Worm (Caenorhabditis elegans) whole organism, late embryonic: Measurements from ENCODE around the gene sod-4.
A peak's percentile ranks its signal among the peaks of the same experiment; 100 is the strongest.

Source experiments
- C38D4.7 ChIP-seq: fragments of 200-800 bp; sonication (Bioruptor generic); optimal IDR thresholded peaks from 2 replicates; lab custom pipeline; 2018; ENCODE audit warnings: mild to moderate bottlenecking, missing genetic modification characterization, moderate library complexity, missing compliant biosample characterization
- K09A11.1 ChIP-seq: sonication (generic microtip); optimal IDR thresholded peaks from 2 replicates; lab custom pipeline; 2017; ENCODE audit warnings: antibody characterized with exemption, mild to moderate bottlenecking, missing genetic modification characterization, missing compliant biosample characterization; ENCODE audit not compliant: insufficient read depth
- T23F11.4 ChIP-seq: fragments of 200-800 bp; sonication (Bioruptor generic); optimal IDR thresholded peaks from 2 replicates; lab custom pipeline; 2018; ENCODE audit warnings: mild to moderate bottlenecking, missing genetic modification characterization, missing compliant biosample characterization
- ama-1 ChIP-seq: fragments of 150-350 bp; optimal IDR thresholded peaks from 2 replicates; lab custom pipeline; 2014
- ceh-18 ChIP-seq: sonication (generic microtip); optimal IDR thresholded peaks from 2 replicates; lab custom pipeline; 2016; ENCODE audit warnings: missing genetic modification characterization, missing compliant biosample characterization
- ceh-19 ChIP-seq: fragments of 200-800 bp; sonication (Bioruptor generic); optimal IDR thresholded peaks from 2 replicates; lab custom pipeline; 2018; ENCODE audit warnings: mild to moderate bottlenecking, missing genetic modification characterization, missing compliant biosample characterization
- ceh-2 ChIP-seq: sonication (generic microtip); optimal IDR thresholded peaks from 2 replicates; lab custom pipeline; 2016; ENCODE audit warnings: missing genotype, missing genetic modification characterization, missing compliant biosample characterization
- ceh-31 ChIP-seq: sonication (generic microtip); optimal IDR thresholded peaks from 2 replicates; lab custom pipeline; 2016; ENCODE audit warnings: missing genetic modification characterization, missing compliant biosample characterization
- ceh-34 ChIP-seq: sonication (generic microtip); optimal IDR thresholded peaks from 2 replicates; lab custom pipeline; 2016; ENCODE audit warnings: mild to moderate bottlenecking, missing genetic modification characterization, missing compliant biosample characterization
- ceh-48 ChIP-seq: sonication (generic microtip); optimal IDR thresholded peaks from 2 replicates; lab custom pipeline; 2016; ENCODE audit warnings: missing genetic modification characterization, inconsistent platforms, missing compliant biosample characterization
- ceh-6 ChIP-seq: fragments of 200-800 bp; sonication (Bioruptor generic); optimal IDR thresholded peaks from 2 replicates; lab custom pipeline; 2018; ENCODE audit warnings: mild to moderate bottlenecking, missing genetic modification characterization, missing compliant biosample characterization
- che-1 ChIP-seq: sonication (generic microtip); optimal IDR thresholded peaks from 2 replicates; lab custom pipeline; 2016; ENCODE audit warnings: mild to moderate bottlenecking, missing genetic modification characterization, missing compliant biosample characterization
- dve-1 ChIP-seq: sonication (generic microtip); optimal IDR thresholded peaks from 2 replicates; lab custom pipeline; 2017; ENCODE audit warnings: antibody characterized with exemption, mild to moderate bottlenecking, missing genetic modification characterization, missing compliant biosample characterization
- elt-2 ChIP-seq: sonication (generic microtip); optimal IDR thresholded peaks from 2 replicates; lab custom pipeline; 2016; ENCODE audit warnings: missing genetic modification reagents, missing genetic modification characterization, missing compliant biosample characterization
- ets-4 ChIP-seq: sonication (generic microtip); optimal IDR thresholded peaks from 2 replicates; lab custom pipeline; 2016; ENCODE audit warnings: missing genetic modification characterization, missing compliant biosample characterization
- eyg-1 ChIP-seq: sonication (generic microtip); optimal IDR thresholded peaks from 2 replicates; lab custom pipeline; 2016; ENCODE audit warnings: missing genotype, missing genetic modification characterization, missing compliant biosample characterization
- hlh-13 ChIP-seq: fragments of 200-800 bp; sonication (Bioruptor generic); optimal IDR thresholded peaks from 2 replicates; lab custom pipeline; 2018; ENCODE audit warnings: mild to moderate bottlenecking, missing genetic modification characterization, missing compliant biosample characterization
- hlh-30 ChIP-seq: sonication (generic microtip); optimal IDR thresholded peaks from 2 replicates; lab custom pipeline; 2017; ENCODE audit warnings: antibody characterized with exemption, missing genetic modification characterization, missing compliant biosample characterization; ENCODE audit not compliant: insufficient read depth
- lim-6 ChIP-seq: sonication (generic microtip); optimal IDR thresholded peaks from 2 replicates; lab custom pipeline; 2016; ENCODE audit warnings: missing genetic modification characterization, missing compliant biosample characterization
- madf-2 ChIP-seq: sonication (generic microtip); optimal IDR thresholded peaks from 2 replicates; lab custom pipeline; 2017; ENCODE audit warnings: missing genetic modification characterization, missing compliant biosample characterization
- nfya-1 ChIP-seq: sonication (generic microtip); optimal IDR thresholded peaks from 2 replicates; lab custom pipeline; 2017; ENCODE audit warnings: missing genetic modification characterization, mild to moderate bottlenecking, missing compliant biosample characterization, antibody characterized with exemption, moderate library complexity
- nhr-11 ChIP-seq: fragments of 150-350 bp; optimal IDR thresholded peaks from 2 replicates; lab custom pipeline; 2014; ENCODE audit warnings: missing biosample characterization, missing genetic modification characterization
- nhr-232 ChIP-seq: sonication (generic microtip); optimal IDR thresholded peaks from 2 replicates; lab custom pipeline; 2016; ENCODE audit warnings: missing genetic modification characterization, missing compliant biosample characterization
- npax-4 ChIP-seq: sonication (generic microtip); optimal IDR thresholded peaks from 2 replicates; lab custom pipeline; 2016; ENCODE audit warnings: missing genetic modification characterization, missing compliant biosample characterization
- pat-9 ChIP-seq: fragments of 200-800 bp; sonication (Bioruptor generic); optimal IDR thresholded peaks from 2 replicates; lab custom pipeline; 2018; ENCODE audit warnings: mild to moderate bottlenecking, missing genetic modification characterization, moderate library complexity, missing compliant biosample characterization
- pax-1 ChIP-seq: fragments of 150-350 bp; optimal IDR thresholded peaks from 2 replicates; lab custom pipeline; 2014; ENCODE audit warnings: missing biosample characterization, missing genetic modification characterization
- pha-4 ChIP-seq: fragments of 150-350 bp; optimal IDR thresholded peaks from 2 replicates; lab custom pipeline; 2018; ENCODE audit warnings: missing biosample characterization, missing genetic modification reagents, missing genetic modification characterization
- pqm-1 ChIP-seq: sonication (generic microtip); optimal IDR thresholded peaks from 2 replicates; lab custom pipeline; 2016; ENCODE audit warnings: missing genetic modification characterization, missing compliant biosample characterization
- pros-1 ChIP-seq: fragments of 150-350 bp; optimal IDR thresholded peaks from 2 replicates; lab custom pipeline; 2014; ENCODE audit warnings: missing biosample characterization, missing genetic modification reagents, missing genetic modification characterization
- ref-2 ChIP-seq: sonication (generic microtip); optimal IDR thresholded peaks from 2 replicates; lab custom pipeline; 2016; ENCODE audit warnings: missing genetic modification characterization, missing compliant biosample characterization
- sox-2 ChIP-seq: fragments of 200-800 bp; sonication (Bioruptor generic); IDR thresholded peaks from 2 replicates; pipeline ENCODE4 v1.3.6; 2022; ENCODE audit warnings: missing genetic modification reagents, missing genetic modification characterization, missing compliant biosample characterization
- syd-9 ChIP-seq: sonication (generic microtip); optimal IDR thresholded peaks from 2 replicates; lab custom pipeline; 2016; ENCODE audit warnings: mild to moderate bottlenecking, missing genetic modification characterization, moderate library complexity, missing compliant biosample characterization
- tbx-2 ChIP-seq: sonication (generic microtip); optimal IDR thresholded peaks from 2 replicates; lab custom pipeline; 2016; ENCODE audit warnings: missing genetic modification characterization, missing compliant biosample characterization
- tbx-7 ChIP-seq: sonication (generic microtip); optimal IDR thresholded peaks from 2 replicates; lab custom pipeline; 2016; ENCODE audit warnings: missing genotype, missing genetic modification characterization, missing compliant biosample characterization
- ttx-3 ChIP-seq: sonication (generic microtip); optimal IDR thresholded peaks from 2 replicates; lab custom pipeline; 2016; ENCODE audit warnings: missing genetic modification reagents, missing genetic modification characterization, missing compliant biosample characterization
- unc-3 ChIP-seq, 2 experiments: fragments of 200-800 bp in 1 of 2; sonication (Bioruptor generic) in 1 of 2; sonication (generic microtip) in 1 of 2; conservative IDR thresholded peaks in 1 of 2; optimal IDR thresholded peaks in 1 of 2; 2 replicates each; pipeline versions ENCODE4 v1.3.6 to Lab custom; 2016 to 2022; ENCODE audit warnings: missing compliant biosample characterization in 2 of 2, missing genetic modification characterization in 2 of 2, missing genetic modification reagents in 1 of 2
- unc-42 ChIP-seq: sonication (generic microtip); optimal IDR thresholded peaks from 2 replicates; lab custom pipeline; 2016; ENCODE audit warnings: missing genotype, missing genetic modification characterization, missing compliant biosample characterization
- unc-55 ChIP-seq: sonication (generic microtip); optimal IDR thresholded peaks from 2 replicates; lab custom pipeline; 2017; ENCODE audit warnings: missing biosample characterization, missing genetic modification reagents, missing genetic modification characterization
- unc-86 ChIP-seq: sonication (generic microtip); optimal IDR thresholded peaks from 2 replicates; lab custom pipeline; 2016; ENCODE audit warnings: missing genetic modification characterization, missing compliant biosample characterization

The sod-4 gene

DNA sequence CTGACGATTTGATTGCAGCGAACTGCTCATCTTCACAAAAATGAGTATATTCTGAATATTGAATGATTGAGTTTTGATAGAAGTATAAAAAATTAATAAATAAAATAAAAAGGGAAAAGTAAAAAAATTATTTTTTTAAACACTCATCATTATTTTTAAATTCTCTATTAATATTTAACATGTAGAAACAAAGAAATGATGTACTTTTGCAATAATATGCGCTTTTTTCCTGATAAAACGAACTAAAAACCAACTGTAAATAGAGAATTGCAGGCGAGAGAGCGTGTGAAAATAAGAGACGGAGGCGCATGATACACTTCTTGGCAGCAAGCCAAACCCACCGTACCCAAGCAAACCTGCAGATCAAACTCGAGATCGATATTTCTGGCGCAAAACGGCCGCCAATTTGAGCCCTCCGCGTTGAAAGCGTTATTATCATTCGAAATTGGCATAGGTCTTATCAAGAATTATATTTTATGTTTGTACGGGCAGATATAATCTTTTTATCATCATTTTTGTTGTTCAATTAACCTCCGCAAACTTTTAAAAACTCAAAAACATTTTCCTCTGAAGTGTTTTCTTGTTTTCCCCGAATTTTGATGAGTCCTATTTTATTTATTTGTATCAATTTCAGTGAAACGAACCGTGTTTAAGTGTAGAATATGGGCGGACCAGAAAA, 44.1 kb downstream of the sod-4 start, which contains the start of the genes rheb-1 and spk-1:
TSS of gene rheb-1 (minus strand) at position 51 of the 679 bp plus-strand sequence.
TSS of gene spk-1 (plus strand) at position 629 of the 679 bp plus-strand sequence.
- TF ChIP-seq elt-2 (tag; lab: Kevin White, UChicago) (peak; percentile 85), hlh-30 (peak; percentile 83), ttx-3 (no peak), syd-9 (peak; percentile 26), T23F11.4 (GFP tag; lab: Kevin White, UChicago) (no peak), pat-9 (tag; lab: Kevin White, UChicago) (no peak), ets-4 (tag; lab: Kevin White, UChicago) (peak; percentile 22), ref-2 (tag; lab: Kevin White, UChicago) (no peak), ceh-31 (tag; lab: Kevin White, UChicago) (peak; percentile 45), madf-2 (tag; lab: Kevin White, UChicago) (peak; percentile 28), tbx-2 (tag; lab: Kevin White, UChicago) (peak; percentile 58), che-1 (peak; percentile 34), ceh-48 (tag; lab: Kevin White, UChicago) (peak; percentile 94), unc-42 (tag; lab: Kevin White, UChicago) (peak; percentile 5), dve-1 (tag; lab: Kevin White, UChicago) (peak; percentile 31), nfya-1 (tag; lab: Kevin White, UChicago) (peak; percentile 77), eyg-1 (tag; lab: Kevin White, UChicago) (no peak), pqm-1 (tag; lab: Kevin White, UChicago) (peak; percentile 38), ceh-19 (GFP tag; lab: Kevin White, UChicago) (no peak), unc-55 (GFP tag; lab: Kevin White, UChicago) (peak; percentile 52), ceh-18 (tag; lab: Kevin White, UChicago) (peak; percentile 29)

DNA sequence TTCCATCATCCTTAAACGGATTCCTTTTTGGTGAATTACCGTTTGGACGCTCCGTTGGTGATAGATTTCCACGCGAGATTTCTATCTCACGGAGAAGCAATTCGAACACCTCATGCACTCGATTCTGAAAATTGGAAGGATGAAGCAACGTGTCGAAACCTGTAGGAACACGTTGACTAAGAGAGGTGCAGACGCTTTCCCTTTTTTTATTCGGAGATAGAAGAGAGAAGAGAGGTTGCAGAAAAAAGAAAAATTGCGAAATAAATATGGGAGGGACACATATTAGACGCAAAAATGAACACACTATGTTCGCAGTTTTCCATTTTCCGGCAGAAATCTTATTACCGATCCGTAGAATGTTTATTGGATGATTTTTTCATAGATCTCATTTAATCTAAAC, 45.4 kb downstream of the sod-4 start:
- TF ChIP-seq npax-4 (tag; lab: Kevin White, UChicago) (no peak), ama-1 (lab: Kevin White, UChicago) (no peak), nhr-232 (no peak), unc-42 (tag; lab: Kevin White, UChicago) (no peak), pax-1 (no peak), nhr-11 (tag; lab: Kevin White, UChicago) (no peak), ceh-2 (tag; lab: Kevin White, UChicago) (no peak), dve-1 (tag; lab: Kevin White, UChicago) (no peak), hlh-13 (GFP tag; lab: Kevin White, UChicago) (no peak)

DNA sequence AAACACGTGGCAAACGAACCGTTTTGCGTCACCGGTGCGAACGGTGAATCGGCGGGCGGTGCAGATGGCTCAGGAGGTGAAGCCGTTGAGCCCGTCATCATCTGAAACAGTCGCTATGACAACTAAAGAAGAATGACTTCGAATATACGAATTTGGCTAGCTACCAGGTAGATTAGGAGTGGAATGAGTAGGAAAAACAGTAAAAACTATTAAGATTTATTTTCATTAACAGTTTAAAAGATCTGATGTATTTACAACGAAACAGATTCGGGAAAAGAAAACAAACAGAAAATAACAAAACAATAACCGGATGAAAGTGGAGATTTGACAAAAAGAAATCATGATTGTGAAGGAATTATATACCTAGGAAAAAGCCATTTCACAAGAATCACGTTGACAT, 46.2 kb downstream of the sod-4 start, which contains the start of gene F54C8.7:
TSS of gene F54C8.7 (minus strand) at position 101 of the 400 bp plus-strand sequence.
- no peak for TF ChIP-seq K09A11.1
- no peak for TF ChIP-seq unc-42 (tag; lab: Kevin White, UChicago)
- no peak for TF ChIP-seq unc-3 (GFP tag; conservative IDR thresholded peaks at IDR 0.05; lab: Robert Waterston, UW)
- no peak for TF ChIP-seq unc-3 (tag; optimal IDR thresholded peaks at IDR 0.05; lab: Kevin White, UChicago)
- no peak for TF ChIP-seq unc-86 (tag; lab: Kevin White, UChicago)
- no peak for TF ChIP-seq nfya-1 (tag; lab: Kevin White, UChicago)
- no peak for TF ChIP-seq sox-2 (GFP tag; lab: Robert Waterston, UW)
- TF ChIP-seq madf-2 (tag; lab: Kevin White, UChicago) = no peak
- no peak for TF ChIP-seq tbx-7 (tag; lab: Kevin White, UChicago)
- TF ChIP-seq C38D4.7 (GFP tag; lab: Kevin White, UChicago) = no peak
- no peak for TF ChIP-seq ceh-2 (tag; lab: Kevin White, UChicago)
- TF ChIP-seq pha-4 (tag; lab: Kevin White, UChicago) = no peak
- no peak for TF ChIP-seq lim-6 (tag; lab: Kevin White, UChicago)
- no peak for TF ChIP-seq ceh-6 (GFP tag; lab: Kevin White, UChicago)
- TF ChIP-seq pros-1 (tag; lab: Kevin White, UChicago) = no peak
- TF ChIP-seq ceh-34 (tag; lab: Kevin White, UChicago) = no peak
